Worm (Caenorhabditis elegans) whole organism, L1 larva: ENCODE measurements around the gene F57G12.1.

Experiments used
- C16A3.4 ChIP-seq: fragments of 150-350 bp; optimal IDR thresholded peaks from 2 replicates; lab custom pipeline; 2014; ENCODE audit warnings: missing biosample characterization, missing genetic modification characterization
- aha-1 ChIP-seq: fragments of 150-350 bp; optimal IDR thresholded peaks from 2 replicates; lab custom pipeline; 2014; ENCODE audit warnings: missing biosample characterization, missing genetic modification characterization
- alr-1 ChIP-seq: fragments of 200-800 bp; sonication (Bioruptor generic); optimal IDR thresholded peaks from 2 replicates; lab custom pipeline; 2018; ENCODE audit warnings: borderline replicate concordance, mild to moderate bottlenecking, missing genetic modification characterization, missing compliant biosample characterization
- aly-2 ChIP-seq: fragments of 150-350 bp; optimal IDR thresholded peaks from 2 replicates; lab custom pipeline; 2014; ENCODE audit warnings: missing biosample characterization, missing genetic modification characterization
- blmp-1 ChIP-seq: fragments of 150-350 bp; optimal IDR thresholded peaks from 2 replicates; lab custom pipeline; 2014; ENCODE audit warnings: missing biosample characterization, missing genetic modification characterization
- ceh-63 ChIP-seq: fragments of 200-800 bp; sonication (Bioruptor generic); optimal IDR thresholded peaks from 2 replicates; lab custom pipeline; 2018; ENCODE audit warnings: mild to moderate bottlenecking, missing genetic modification characterization, missing compliant biosample characterization
- ceh-82 ChIP-seq, 3 experiments: fragments of 150-350 bp in 1 of 3; sonication (generic microtip) in 2 of 3; optimal IDR thresholded peaks; 2 replicates each; lab custom pipeline; 2014 to 2017; ENCODE audit warnings: missing biosample characterization in 3 of 3, missing genetic modification characterization in 3 of 3
- dpl-1 ChIP-seq, 3 experiments: fragments of 150-350 bp in 2 of 3; sonication (generic microtip) in 1 of 3; optimal IDR thresholded peaks; 2 replicates each; lab custom pipeline; 2014 to 2017; ENCODE audit warnings: missing biosample characterization in 3 of 3, missing genetic modification characterization in 3 of 3, missing genetic modification reagents in 3 of 3
- dsc-1 ChIP-seq: sonication (generic microtip); optimal IDR thresholded peaks from 2 replicates; lab custom pipeline; 2016; ENCODE audit warnings: mild to moderate bottlenecking, missing genetic modification characterization, missing compliant biosample characterization
- efl-1 ChIP-seq, 4 experiments: fragments of 150-350 bp; optimal IDR thresholded peaks in 3 of 4; peaks in 1 of 4; 1 replicate in 1 of 4; 2 replicates in 3 of 4; lab custom pipeline; 2014; ENCODE audit warnings: missing biosample characterization in 2 of 4, missing genetic modification characterization in 2 of 4, missing genetic modification reagents in 2 of 4
- egl-13 ChIP-seq: sonication (generic microtip); optimal IDR thresholded peaks from 2 replicates; lab custom pipeline; 2016; ENCODE audit warnings: missing genotype, missing genetic modification reagents, missing genetic modification characterization, missing compliant biosample characterization
- elt-2 ChIP-seq: sonication (generic microtip); optimal IDR thresholded peaks from 2 replicates; lab custom pipeline; 2016; ENCODE audit warnings: missing genetic modification characterization, mild to moderate bottlenecking, inconsistent platforms, missing compliant biosample characterization, missing genetic modification reagents
- hlh-17 ChIP-seq: fragments of 200-800 bp; sonication (Bioruptor generic); optimal IDR thresholded peaks from 2 replicates; lab custom pipeline; 2018; ENCODE audit warnings: missing genetic modification characterization, mild to moderate bottlenecking, missing compliant biosample characterization, moderate library complexity, borderline replicate concordance
- isw-1 ChIP-seq: fragments of 200-800 bp; sonication (Bioruptor generic); IDR thresholded peaks from 2 replicates; pipeline ENCODE4 v1.3.6; 2022; ENCODE audit warnings: missing genetic modification characterization, missing compliant biosample characterization
- jun-1 ChIP-seq: fragments of 150-350 bp; optimal IDR thresholded peaks from 2 replicates; lab custom pipeline; 2014; ENCODE audit warnings: missing biosample characterization, missing genetic modification reagents, missing genetic modification characterization
- lin-14 ChIP-seq: fragments of 200-800 bp; sonication (Bioruptor generic); optimal IDR thresholded peaks from 2 replicates; lab custom pipeline; 2018; ENCODE audit warnings: mild to moderate bottlenecking, missing genetic modification characterization, moderate library complexity, missing compliant biosample characterization
- lin-35 ChIP-seq, 2 experiments: fragments of 150-350 bp; optimal IDR thresholded peaks; 2 replicates each; lab custom pipeline; 2014; ENCODE audit warnings: missing biosample characterization in 2 of 2, missing genetic modification characterization in 2 of 2, missing genetic modification reagents in 2 of 2
- lir-3 ChIP-seq: sonication (generic microtip); optimal IDR thresholded peaks from 2 replicates; lab custom pipeline; 2016; ENCODE audit warnings: mild to moderate bottlenecking, missing genetic modification characterization, moderate library complexity, missing compliant biosample characterization; ENCODE audit not compliant: poor library complexity
- lsy-2 ChIP-seq, 2 experiments: fragments of 150-350 bp; optimal IDR thresholded peaks; 2 replicates each; lab custom pipeline; 2014; ENCODE audit warnings: missing biosample characterization in 2 of 2, missing genetic modification characterization in 2 of 2
- mab-9 ChIP-seq: fragments of 200-800 bp; sonication (Bioruptor generic); IDR thresholded peaks from 2 replicates; pipeline ENCODE4 v1.3.6; 2022; ENCODE audit warnings: missing genetic modification reagents, missing genetic modification characterization, missing compliant biosample characterization
- mdl-1 ChIP-seq, 2 experiments: fragments of 150-350 bp; optimal IDR thresholded peaks; 2 replicates each; lab custom pipeline; 2014 to 2017; ENCODE audit warnings: missing biosample characterization in 2 of 2, missing genetic modification characterization in 2 of 2, inconsistent platforms in 1 of 2
- mep-1 ChIP-seq: fragments of 150-350 bp; optimal IDR thresholded peaks from 2 replicates; lab custom pipeline; 2014; ENCODE audit warnings: missing biosample characterization, missing genetic modification characterization
- nhr-12 ChIP-seq: sonication (generic microtip); optimal IDR thresholded peaks from 2 replicates; lab custom pipeline; 2017; ENCODE audit warnings: missing biosample characterization, missing genetic modification characterization
- nhr-19 ChIP-seq: fragments of 200-800 bp; sonication (Bioruptor generic); conservative IDR thresholded peaks from 2 replicates; pipeline ENCODE4 v1.3.6; 2022; ENCODE audit warnings: missing genetic modification characterization, missing compliant biosample characterization
- nhr-20 ChIP-seq: sonication (generic microtip); optimal IDR thresholded peaks from 2 replicates; lab custom pipeline; 2016; ENCODE audit warnings: mild to moderate bottlenecking, missing genetic modification characterization, missing compliant biosample characterization
- nhr-237 ChIP-seq: fragments of 150-350 bp; optimal IDR thresholded peaks from 2 replicates; lab custom pipeline; 2014; ENCODE audit warnings: missing biosample characterization, missing genetic modification characterization
- nhr-71 ChIP-seq: sonication (generic microtip); optimal IDR thresholded peaks from 2 replicates; lab custom pipeline; 2016; ENCODE audit warnings: mild to moderate bottlenecking, missing genetic modification characterization, moderate library complexity, missing compliant biosample characterization
- nhr-77 ChIP-seq: fragments of 150-350 bp; optimal IDR thresholded peaks from 2 replicates; lab custom pipeline; 2014; ENCODE audit warnings: missing biosample characterization, missing genetic modification characterization
- rnt-1 ChIP-seq: sonication (generic microtip); optimal IDR thresholded peaks from 2 replicates; lab custom pipeline; 2016; ENCODE audit warnings: mild to moderate bottlenecking, missing genetic modification characterization, moderate library complexity, missing compliant biosample characterization
- skn-1 ChIP-seq: fragments of 150-350 bp; optimal IDR thresholded peaks from 2 replicates; lab custom pipeline; 2014; ENCODE audit warnings: missing biosample characterization, missing genetic modification characterization
- snu-23 ChIP-seq: sonication (generic microtip); optimal IDR thresholded peaks from 2 replicates; lab custom pipeline; 2016; ENCODE audit warnings: missing genetic modification characterization, missing compliant biosample characterization
- sup-37 ChIP-seq: fragments of 200-800 bp; sonication (Bioruptor generic); optimal IDR thresholded peaks from 2 replicates; lab custom pipeline; 2018; ENCODE audit warnings: mild to moderate bottlenecking, missing genetic modification characterization, missing compliant biosample characterization
- tbx-2 ChIP-seq: sonication (generic microtip); optimal IDR thresholded peaks from 2 replicates; lab custom pipeline; 2016; ENCODE audit warnings: missing genetic modification characterization, missing compliant biosample characterization
- unc-86 ChIP-seq: sonication (generic microtip); optimal IDR thresholded peaks from 2 replicates; lab custom pipeline; 2016; ENCODE audit warnings: missing genetic modification characterization, missing compliant biosample characterization
- ztf-11 ChIP-seq, 2 experiments: sonication (generic microtip); optimal IDR thresholded peaks; 2 replicates each; lab custom pipeline; 2016 to 2017; ENCODE audit warnings: missing genetic modification characterization in 2 of 2, missing biosample characterization in 1 of 2, missing compliant biosample characterization in 1 of 2

F57G12.1 gene

ce11 chrX:12175667-12176278 is 4.3 kb upstream of the F57G12.1 start:
- TF ChIP-seq tbx-2 (tag; lab: Kevin White, UChicago) (peak; percentile 10), efl-1 (optimal IDR thresholded peaks at IDR 0.05; lab: Kevin White, UChicago) (no peak), efl-1 (GFP tag; optimal IDR thresholded peaks at IDR 0.05 in 1 of 2; lab: Kevin White, UChicago) (peak in 1 of 2 experiments; percentile 50), unc-86 (no peak), nhr-77 (tag; lab: Kevin White, UChicago) (peak; percentile 18), hlh-17 (no peak), nhr-71 (tag; lab: Kevin White, UChicago) (peak; percentile 25), nhr-20 (tag; lab: Kevin White, UChicago) (peak; percentile 28), aha-1 (tag; lab: Kevin White, UChicago) (no peak), mep-1 (peak; percentile 17), sup-37 (GFP tag; lab: Kevin White, UChicago) (peak; percentile 36), lin-14 (GFP tag; lab: Kevin White, UChicago) (peak; percentile 25), ceh-82 (tag; optimal IDR thresholded peaks at IDR 0.05; lab: Kevin White, UChicago) (peak in 2 of 3 experiments; percentile 1 to 6), dsc-1 (tag; lab: Kevin White, UChicago) (peak; percentile 45), isw-1 (GFP tag; lab: Robert Waterston, UW) (no peak), C16A3.4 (tag; lab: Kevin White, UChicago) (no peak), mdl-1 (tag; optimal IDR thresholded peaks at IDR 0.05; lab: Kevin White, UChicago) (no peak), rnt-1 (tag; lab: Kevin White, UChicago) (no peak), blmp-1 (tag; lab: Kevin White, UChicago) (no peak), ceh-63 (GFP tag; lab: Kevin White, UChicago) (no peak), egl-13 (tag; lab: Kevin White, UChicago) (no peak), ztf-11 (tag; optimal IDR thresholded peaks at IDR 0.05; lab: Kevin White, UChicago) (no peak), lsy-2 (tag; optimal IDR thresholded peaks at IDR 0.05; lab: Kevin White, UChicago) (no peak), nhr-237 (no peak), aly-2 (tag; lab: Kevin White, UChicago) (no peak), nhr-19 (GFP tag; lab: Robert Waterston, UW) (peak; percentile 19; the same call in 1 of the 2 replicates), lir-3 (tag; lab: Kevin White, UChicago) (no peak), mab-9 (GFP tag; lab: Robert Waterston, UW) (no peak), nhr-12 (no peak)

ce11 chrX:12174686-12175404 is 3.4 kb upstream of the F57G12.1 start:
- TF ChIP-seq jun-1 (tag; lab: Kevin White, UChicago) (no peak), dpl-1 (GFP tag; optimal IDR thresholded peaks at IDR 0.05; lab: Kevin White, UChicago) (no peak), mdl-1 (tag; optimal IDR thresholded peaks at IDR 0.05; lab: Kevin White, UChicago) (no peak), alr-1 (tag; lab: Kevin White, UChicago) (no peak), elt-2 (tag; lab: Kevin White, UChicago) (peak; percentile 11), nhr-71 (tag; lab: Kevin White, UChicago) (peak; percentile 40), unc-86 (peak; percentile 48), skn-1 (tag; lab: Kevin White, UChicago) (no peak), rnt-1 (tag; lab: Kevin White, UChicago) (peak; percentile 7), ztf-11 (tag; optimal IDR thresholded peaks at IDR 0.05; lab: Kevin White, UChicago) (peak in 1 of 2 experiments; percentile 45), lin-35 (GFP tag; optimal IDR thresholded peaks at IDR 0.05; lab: Kevin White, UChicago) (no peak), snu-23 (GFP tag; lab: Kevin White, UChicago) (peak; percentile 14), C16A3.4 (tag; lab: Kevin White, UChicago) (no peak), aly-2 (tag; lab: Kevin White, UChicago) (no peak), dsc-1 (tag; lab: Kevin White, UChicago) (peak; percentile 65)
